Worm (Caenorhabditis elegans): ENCODE data around the gene btb-12.

DNA sequence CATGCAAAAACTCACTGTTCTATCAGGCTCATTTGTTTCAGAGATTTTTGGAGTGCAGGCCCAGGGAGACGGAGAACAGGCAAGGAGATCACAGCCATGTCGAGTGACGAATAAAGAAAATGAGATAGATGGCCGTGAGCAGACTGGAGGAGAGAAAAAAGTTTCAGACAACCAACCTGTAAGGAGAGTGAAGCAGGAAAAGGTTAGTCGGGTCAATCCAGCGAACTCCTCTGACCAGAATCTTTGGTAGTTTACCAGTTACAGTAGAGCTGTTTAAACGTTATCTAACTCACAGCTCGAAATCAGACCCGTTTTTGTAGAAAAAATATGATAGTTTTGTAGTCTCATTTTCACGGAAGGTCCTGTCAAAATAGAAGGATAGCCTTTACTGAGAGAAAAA, 6.2 kb upstream of the btb-12 start, which contains the start of gene fbxb-21:
- no peak for TF ChIP-seq him-1 (tag; optimal IDR thresholded peaks at IDR 0.05)
- no peak for TF ChIP-seq dao-5 (tag; optimal IDR thresholded peaks at IDR 0.05)
- no peak for TF ChIP-seq W03F9.2 (tag; optimal IDR thresholded peaks at IDR 0.05)
